Fruit fly (Drosophila melanogaster) whole organism: Measurements from ENCODE around the gene Rsf1.

Experiments used
- CG8478 ChIP-seq: fragments of >200 bp; optimal IDR thresholded peaks from 2 replicates; lab custom pipeline; 2018; ENCODE audit warnings: inconsistent platforms
- EcR ChIP-seq, 2 experiments: fragments of >200 bp; optimal IDR thresholded peaks; 2 replicates each; lab custom pipeline; 2017; ENCODE audit warnings: missing biosample characterization in 2 of 2, missing genetic modification characterization in 2 of 2, missing genetic modification reagents in 2 of 2
- psq ChIP-seq: fragments of >200 bp; optimal IDR thresholded peaks from 2 replicates; lab custom pipeline; 2017

DNA sequence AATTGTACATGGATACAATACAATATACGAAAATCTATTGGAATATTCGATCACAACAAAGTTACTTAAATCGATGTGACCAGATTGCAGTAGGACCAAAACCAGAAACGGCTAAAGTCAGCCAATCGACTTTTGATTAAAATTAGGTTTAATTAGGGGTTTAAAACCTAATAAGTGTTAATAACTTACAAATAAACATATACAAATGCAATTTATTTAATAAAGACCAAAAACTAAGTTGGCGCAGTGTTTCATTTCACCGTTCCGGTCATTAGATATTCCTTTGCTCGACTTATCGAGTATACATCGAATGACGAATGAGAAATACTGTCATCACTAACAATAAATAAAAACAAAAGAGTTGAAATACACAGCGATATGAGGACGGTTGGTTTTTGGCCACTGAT is 12.9 kb downstream of the Rsf1 start, which contains the start of the genes bsk and CG31717:
- no peak for TF ChIP-seq psq
- TF ChIP-seq EcR (GFP tag; optimal IDR thresholded peaks at IDR 0.05; lab: Kevin White, UChicago), result no peak
- no peak for TF ChIP-seq CG8478 (lab: Kevin White, UChicago)
